Worm (Caenorhabditis elegans) whole organism, midembryonic: ENCODE measurements around the gene mif-1.
"Not testable (repeated sequence)": the region's sequence is repeated elsewhere in the genome, so short reads cannot be mapped to it uniquely, and the experiment has no call there.

Source experiments
- T22C8.4 ChIP-seq: fragments of 200-800 bp; sonication (Bioruptor generic); IDR thresholded peaks from 2 replicates; pipeline ENCODE4 v1.3.6; 2022; ENCODE audit warnings: missing genetic modification characterization, missing compliant biosample characterization
- cog-1 ChIP-seq: sonication (generic microtip); optimal IDR thresholded peaks from 2 replicates; lab custom pipeline; 2016; ENCODE audit warnings: missing genetic modification characterization, missing compliant biosample characterization
- flt-1 ChIP-seq: fragments of 200-800 bp; sonication (Bioruptor generic); IDR thresholded peaks from 2 replicates; pipeline ENCODE4 v1.3.6; 2022; ENCODE audit warnings: missing genetic modification characterization, missing compliant biosample characterization
- klf-2 ChIP-seq: fragments of 200-800 bp; sonication (Bioruptor generic); conservative IDR thresholded peaks from 2 replicates; pipeline ENCODE4 v1.3.6; 2022; ENCODE audit warnings: missing genetic modification reagents, missing genetic modification characterization, missing compliant biosample characterization
- med-1 ChIP-seq: sonication (generic microtip); optimal IDR thresholded peaks from 2 replicates; lab custom pipeline; 2017; ENCODE audit warnings: missing genetic modification characterization, mild to moderate bottlenecking, missing compliant biosample characterization, antibody characterized with exemption, missing genetic modification reagents; ENCODE audit not compliant: insufficient read depth
- ref-1 ChIP-seq: fragments of 200-800 bp; sonication (Bioruptor generic); conservative IDR thresholded peaks from 2 replicates; pipeline ENCODE4 v1.3.6; 2022; ENCODE audit warnings: missing genetic modification reagents, missing genetic modification characterization, missing compliant biosample characterization
- tab-1 ChIP-seq: fragments of 200-800 bp; sonication (Bioruptor generic); IDR thresholded peaks from 2 replicates; pipeline ENCODE4 v1.3.6; 2022; ENCODE audit warnings: missing genetic modification characterization, missing compliant biosample characterization
- ztf-23 ChIP-seq: fragments of 200-800 bp; sonication (Bioruptor generic); IDR thresholded peaks from 2 replicates; pipeline ENCODE4 v1.3.6; 2022; ENCODE audit warnings: missing genetic modification reagents, missing genetic modification characterization, missing compliant biosample characterization
- ztf-29 ChIP-seq: fragments of 200-800 bp; sonication (Bioruptor generic); IDR thresholded peaks from 2 replicates; pipeline ENCODE4 v1.3.6; 2022; ENCODE audit warnings: missing genetic modification reagents, missing genetic modification characterization, missing compliant biosample characterization

Gene mif-1

ce11 chrIII:11874242-11874641 is 26.3 kb downstream of the mif-1 start:
- TF ChIP-seq tab-1 (GFP tag; lab: Robert Waterston, UW): no peak
- no peak for TF ChIP-seq ztf-29 (GFP tag; lab: Robert Waterston, UW)
- no peak for TF ChIP-seq cog-1
- TF ChIP-seq ref-1 (GFP tag; lab: Robert Waterston, UW): no peak
- TF ChIP-seq klf-2 (GFP tag; lab: Robert Waterston, UW): no peak
- no peak for TF ChIP-seq flt-1 (GFP tag; lab: Robert Waterston, UW)
- no peak for TF ChIP-seq med-1 (GFP tag; lab: Kevin White, UChicago)
- no peak for TF ChIP-seq ztf-23
- no peak for TF ChIP-seq T22C8.4

ce11 chrIII:11876130-11876529 is 28.2 kb downstream of the mif-1 start:
- TF ChIP-seq klf-2 (GFP tag; lab: Robert Waterston, UW): no peak
- 0 out of 2 replicates have a peak, but pooled peaks have one; percentile 27 for TF ChIP-seq tab-1 (GFP tag; lab: Robert Waterston, UW)

DNA sequence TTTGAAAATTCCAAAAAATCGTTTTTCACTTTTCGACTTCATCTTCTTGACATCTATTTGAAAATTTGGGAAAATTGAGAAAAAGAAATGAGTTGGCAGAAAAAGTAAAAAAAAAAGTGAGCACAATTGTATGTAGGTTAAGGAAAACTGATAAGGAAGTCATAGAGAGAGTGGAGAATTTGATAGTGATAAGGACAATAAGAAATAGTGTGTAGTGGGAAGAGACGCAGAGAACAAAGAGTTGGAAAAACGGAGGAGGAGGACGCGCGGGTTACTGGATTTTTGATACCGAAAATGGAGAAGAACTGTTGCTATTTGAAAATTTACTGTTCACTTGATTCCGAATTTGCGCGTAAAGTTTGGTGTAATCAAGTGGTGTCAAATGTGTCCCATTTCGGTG is 30.8 kb downstream of the mif-1 start, which contains the start of gene Y56A3A.6:
Gene Y56A3A.6 (minus strand): TSS at position 53 of the 400 bp plus-strand sequence.
- TF ChIP-seq ztf-29 (GFP tag; lab: Robert Waterston, UW): no peak
- TF ChIP-seq flt-1 (GFP tag; lab: Robert Waterston, UW): no peak
- TF ChIP-seq T22C8.4: no peak
- TF ChIP-seq tab-1 (GFP tag; lab: Robert Waterston, UW): no peak
- no peak for TF ChIP-seq ref-1 (GFP tag; lab: Robert Waterston, UW)
- no peak for TF ChIP-seq med-1 (GFP tag; lab: Kevin White, UChicago)
- TF ChIP-seq cog-1: no peak
- TF ChIP-seq klf-2 (GFP tag; lab: Robert Waterston, UW): no peak
- TF ChIP-seq ztf-23: no peak

DNA sequence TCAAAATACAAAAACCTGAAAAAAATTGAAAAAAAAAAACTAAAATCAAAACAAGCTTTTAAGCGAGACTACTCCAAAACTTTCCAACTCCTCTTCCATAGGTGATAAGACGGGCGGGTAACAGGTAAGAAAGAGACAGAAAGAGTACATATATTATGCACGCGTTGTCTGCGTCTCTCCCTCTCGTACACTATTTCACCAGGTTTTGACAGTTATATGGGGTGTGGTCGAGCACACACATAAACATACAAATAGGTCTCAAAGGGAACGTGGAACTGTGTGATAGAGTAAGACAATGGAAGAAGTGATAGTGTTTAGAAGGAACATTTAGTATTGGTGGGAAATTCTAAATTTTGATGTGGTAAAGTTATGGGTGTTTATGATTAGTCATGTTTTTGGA is 33.6 kb downstream of the mif-1 start:
- no peak for TF ChIP-seq tab-1 (GFP tag; lab: Robert Waterston, UW)
- TF ChIP-seq ztf-29 (GFP tag; lab: Robert Waterston, UW): no peak
- no peak for TF ChIP-seq cog-1
- TF ChIP-seq klf-2 (GFP tag; lab: Robert Waterston, UW): no peak
- TF ChIP-seq ref-1 (GFP tag; lab: Robert Waterston, UW): no peak
- no peak for TF ChIP-seq flt-1 (GFP tag; lab: Robert Waterston, UW)
- no peak for TF ChIP-seq med-1 (GFP tag; lab: Kevin White, UChicago)
- TF ChIP-seq T22C8.4: no peak
- no peak for TF ChIP-seq ztf-23

DNA sequence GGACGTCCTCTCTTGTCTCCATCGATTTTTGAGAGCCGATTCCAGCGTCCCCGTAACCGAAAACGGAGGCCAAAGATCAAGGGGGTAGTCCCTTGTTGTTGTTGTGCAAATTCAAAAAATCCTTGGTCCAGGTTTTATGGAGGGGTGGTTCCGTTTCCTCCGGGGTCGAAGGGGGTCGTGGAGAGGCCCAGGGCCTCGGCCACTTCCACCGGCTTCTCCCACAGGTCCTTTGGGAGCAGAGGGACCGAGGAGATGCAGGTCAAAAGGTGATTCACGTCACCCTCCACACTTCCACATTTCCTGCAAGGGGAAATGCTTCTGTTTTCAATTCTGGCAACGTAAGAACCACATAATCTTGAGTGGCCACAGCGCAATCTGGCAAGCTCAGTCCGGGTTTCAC is 35.7 kb downstream of the mif-1 start, which contains the start of gene fbxb-22:
Gene fbxb-22 (minus strand): TSS at position 61 of the 400 bp plus-strand sequence.
- not testable (repeated sequence) for TF ChIP-seq T22C8.4; tab-1 (GFP tag; lab: Robert Waterston, UW); cog-1

DNA sequence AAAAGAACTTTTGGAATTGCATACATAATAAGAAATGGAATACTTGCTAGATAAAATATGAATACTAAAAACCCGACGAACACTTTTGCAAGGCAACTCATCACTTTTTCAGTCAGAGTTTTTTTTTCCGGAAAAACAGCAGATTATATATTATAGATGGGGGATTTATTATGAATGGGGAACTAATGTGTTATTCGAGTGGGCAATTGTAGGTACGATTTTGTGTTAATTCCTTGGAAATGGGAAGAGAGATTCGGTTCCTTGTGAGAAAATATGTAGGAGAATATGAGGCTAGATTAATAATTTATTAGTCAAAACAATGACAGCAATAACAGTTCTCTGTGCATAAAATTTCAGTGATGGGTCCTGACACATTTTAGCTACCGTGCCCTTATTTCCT is 43.4 kb downstream of the mif-1 start, which contains the start of gene faah-5:
Gene faah-5 (minus strand): TSS at position 101 of the 400 bp plus-strand sequence.
- TF ChIP-seq ztf-29 (GFP tag; lab: Robert Waterston, UW) (no peak), tab-1 (GFP tag; lab: Robert Waterston, UW) (no peak), T22C8.4 (no peak)

ce11 chrIII:11892939-11893338 is 45.0 kb downstream of the mif-1 start, which contains the start of gene Y56A3A.41:
Y56A3A.41 (minus strand) TSS chrIII:11893039.
- TF ChIP-seq klf-2 (GFP tag; lab: Robert Waterston, UW) (no peak), ref-1 (GFP tag; lab: Robert Waterston, UW) (no peak), T22C8.4 (no peak), ztf-29 (GFP tag; lab: Robert Waterston, UW) (no peak), cog-1 (no peak), ztf-23 (no peak), med-1 (GFP tag; lab: Kevin White, UChicago) (no peak), tab-1 (GFP tag; lab: Robert Waterston, UW) (no peak), flt-1 (GFP tag; lab: Robert Waterston, UW) (no peak)

- TF ChIP-seq tab-1 (GFP tag; lab: Robert Waterston, UW) (no peak), klf-2 (GFP tag; lab: Robert Waterston, UW) (no peak), ztf-29 (GFP tag; lab: Robert Waterston, UW) (no peak), ref-1 (GFP tag; lab: Robert Waterston, UW) (no peak), T22C8.4 (no peak), flt-1 (GFP tag; lab: Robert Waterston, UW) (no peak), med-1 (GFP tag; lab: Kevin White, UChicago) (no peak), cog-1 (no peak), ztf-23 (no peak)
Measured at ce11 chrIII:11895504-11895903, 47.6 kb downstream of the mif-1 start.

- TF ChIP-seq ztf-29 (GFP tag; lab: Robert Waterston, UW): no peak
- no peak for TF ChIP-seq tab-1 (GFP tag; lab: Robert Waterston, UW)
- TF ChIP-seq cog-1: no peak
- no peak for TF ChIP-seq ref-1 (GFP tag; lab: Robert Waterston, UW)
- TF ChIP-seq flt-1 (GFP tag; lab: Robert Waterston, UW): no peak
- TF ChIP-seq T22C8.4: no peak
- TF ChIP-seq klf-2 (GFP tag; lab: Robert Waterston, UW): no peak
- TF ChIP-seq med-1 (GFP tag; lab: Kevin White, UChicago): no peak
- no peak for TF ChIP-seq ztf-23
Measured at ce11 chrIII:11896652-11897051, 48.7 kb downstream of the mif-1 start.

DNA sequence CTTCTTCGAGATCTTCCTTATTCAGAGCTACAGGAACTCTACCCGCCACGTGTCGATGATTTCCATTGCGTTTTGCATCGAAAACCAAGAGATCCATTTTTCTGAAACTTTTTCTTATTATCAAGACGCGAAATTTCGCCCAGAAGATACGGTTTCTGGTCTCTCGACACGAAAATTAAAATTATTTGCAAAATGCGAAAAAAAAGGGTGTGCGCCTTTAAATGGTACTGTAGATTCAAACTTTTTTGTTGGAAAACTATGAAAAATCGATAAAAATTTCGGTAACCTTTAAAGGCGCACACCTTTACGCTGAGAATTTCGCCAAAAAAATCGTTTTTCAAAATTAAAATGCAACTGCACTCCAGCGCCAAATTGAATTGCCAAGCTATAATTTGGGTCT is 50.2 kb downstream of the mif-1 start, which contains the start of gene tsen-2:
Gene tsen-2 (minus strand): TSS at position 101 of the 400 bp plus-strand sequence.
- no peak for TF ChIP-seq ref-1 (GFP tag; lab: Robert Waterston, UW)
- no peak for TF ChIP-seq flt-1 (GFP tag; lab: Robert Waterston, UW)
